Fruit fly (Drosophila melanogaster) whole organism, larva: ENCODE measurements around the gene CG12106.

Source experiments
- noc ChIP-seq: fragments of 200-800 bp; sonication (Bioruptor generic); optimal IDR thresholded peaks from 3 replicates; lab custom pipeline; 2019; ENCODE audit warnings: missing biosample characterization, mild to moderate bottlenecking, missing genetic modification characterization, moderate library complexity

CG12106 gene

DNA sequence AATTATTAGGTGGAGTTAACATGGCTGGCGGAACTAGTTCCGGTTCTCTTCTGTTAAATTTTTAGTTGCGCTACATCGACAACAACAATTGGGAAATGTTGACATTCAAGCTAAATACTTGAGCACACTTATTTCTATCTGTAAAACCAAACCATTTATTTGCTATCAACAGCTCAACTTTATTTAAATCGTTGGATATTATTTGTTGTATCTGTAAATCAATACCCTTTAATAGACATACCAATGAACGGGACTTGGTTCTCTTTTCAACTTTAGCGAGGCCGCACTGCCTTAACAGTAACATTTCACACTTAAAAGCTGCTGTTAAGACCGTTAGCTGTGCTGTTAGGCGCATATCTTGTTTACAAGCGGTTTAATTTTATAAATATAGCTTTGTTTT lies at the start of gene CG12106:
Gene CG12106, plus strand, starts transcription at position 295 of the 400 bp plus-strand sequence.
- TF ChIP-seq noc (tag; lab: Kevin White, UChicago) = peak; percentile 30

DNA sequence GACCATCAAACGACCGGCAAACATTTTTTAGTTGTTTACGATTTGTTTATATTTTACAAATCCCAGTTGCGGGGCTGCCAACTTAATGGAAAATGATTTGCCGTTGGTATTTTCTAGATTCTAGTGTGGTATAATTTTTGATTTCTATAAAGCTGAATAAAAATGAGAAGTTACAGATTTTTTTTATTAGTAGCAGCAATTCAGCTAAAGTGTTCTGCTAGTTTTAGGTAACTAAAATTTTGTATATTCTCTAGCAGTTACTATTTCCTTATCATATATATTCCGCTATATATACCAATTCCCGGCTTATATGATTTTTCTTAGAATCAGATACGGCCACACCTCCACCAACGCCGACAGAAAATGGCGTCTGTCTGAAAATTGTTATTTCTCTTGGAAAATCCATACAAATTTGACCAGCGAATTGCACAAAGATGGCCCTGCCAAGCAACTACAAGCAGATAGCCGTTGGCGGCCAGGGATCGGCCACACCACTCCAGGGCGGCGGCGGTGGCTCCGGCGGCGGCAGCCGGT lies 44.6 kb upstream of the CG12106 start, which contains the start of the genes fh and Bap111:
Gene fh, minus strand, starts transcription at position 83 of the 534 bp plus-strand sequence.
Gene Bap111, plus strand, starts transcription at position 321 of the 534 bp plus-strand sequence.
- TF ChIP-seq noc (tag; lab: Kevin White, UChicago) = no peak

DNA sequence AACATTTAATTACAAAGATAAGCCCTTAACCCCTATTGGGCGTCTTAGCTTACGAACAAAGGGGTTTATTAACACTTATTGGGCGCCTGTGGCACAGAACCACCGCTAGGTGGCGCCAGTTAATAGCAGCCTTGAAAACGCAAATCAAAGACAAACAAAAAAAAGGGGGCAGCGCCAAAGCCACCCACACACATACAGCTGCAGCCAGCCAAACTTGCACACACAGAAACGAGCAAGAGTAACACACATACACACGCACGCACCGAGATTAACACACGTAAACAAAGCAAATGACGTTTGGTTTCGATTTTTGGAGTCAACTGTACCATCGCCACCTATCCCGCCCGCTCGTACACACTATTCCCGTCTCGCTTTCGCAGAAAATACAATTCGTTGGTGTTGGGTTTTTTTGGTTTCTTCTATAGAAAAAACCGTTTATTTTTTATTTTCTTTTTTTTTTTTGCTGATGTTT lies 41.5 kb upstream of the CG12106 start:
- TF ChIP-seq noc (tag; lab: Kevin White, UChicago) = peak; percentile 51

dm6 chrX:9155134-9155533 lies 38.6 kb upstream of the CG12106 start:
- TF ChIP-seq noc (tag; lab: Kevin White, UChicago) = peak; percentile 26

DNA sequence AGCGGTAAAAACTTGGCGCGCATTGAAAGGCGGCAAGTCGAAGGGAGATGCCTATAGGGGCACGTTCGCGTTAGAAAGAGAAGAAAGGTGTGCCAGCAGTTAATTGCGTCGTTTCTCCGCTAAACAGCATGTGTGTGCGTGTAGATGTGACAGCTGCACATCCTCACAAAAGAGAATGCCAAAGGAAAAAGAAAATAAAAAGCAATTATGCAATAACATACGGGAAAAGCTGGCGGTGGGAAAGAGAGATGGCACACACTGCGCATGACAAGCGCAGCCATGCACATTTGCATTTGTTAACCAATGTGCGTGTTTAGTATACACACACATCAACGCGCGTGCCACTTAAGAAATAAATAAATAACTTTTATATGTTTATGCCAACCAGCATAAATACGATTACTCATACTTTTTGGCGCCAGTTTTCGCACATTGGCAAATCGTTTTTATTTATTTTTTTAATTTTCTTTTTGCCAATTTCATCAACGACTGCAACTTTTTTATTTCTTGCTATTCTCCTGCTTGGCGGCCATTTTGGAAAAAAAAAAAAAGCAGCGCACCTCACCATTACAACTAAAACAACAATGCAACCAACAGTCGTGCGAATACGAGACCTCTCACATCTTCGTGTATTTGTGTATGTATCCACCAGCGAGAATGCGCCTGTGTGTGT lies 37.8 kb upstream of the CG12106 start:
- no peak for TF ChIP-seq noc (tag; lab: Kevin White, UChicago)

DNA sequence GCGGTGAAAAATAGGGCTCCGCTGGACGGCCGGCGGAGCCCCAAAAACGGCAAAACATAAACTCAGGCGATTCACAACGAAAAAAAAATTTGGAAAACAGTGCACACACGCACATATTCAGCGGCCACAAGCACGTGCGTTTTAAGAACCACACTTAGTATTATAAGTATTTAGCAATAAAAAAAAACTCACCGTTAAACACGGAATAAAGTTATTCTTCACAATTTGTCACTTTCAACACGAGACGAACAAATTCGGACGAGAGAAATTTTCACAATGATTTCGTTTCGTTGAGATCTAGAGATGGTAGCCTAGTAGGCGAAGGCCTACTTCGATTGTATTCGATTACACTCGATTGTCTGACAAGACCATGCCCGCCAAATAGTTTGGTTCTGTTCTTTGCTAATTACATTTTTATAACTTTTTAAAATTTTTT lies 37.3 kb upstream of the CG12106 start, which contains the start of gene His3.3B:
Gene His3.3B, minus strand, starts transcription at position 282 of the 436 bp plus-strand sequence.
- TF ChIP-seq noc (tag; lab: Kevin White, UChicago) = peak; percentile 71

DNA sequence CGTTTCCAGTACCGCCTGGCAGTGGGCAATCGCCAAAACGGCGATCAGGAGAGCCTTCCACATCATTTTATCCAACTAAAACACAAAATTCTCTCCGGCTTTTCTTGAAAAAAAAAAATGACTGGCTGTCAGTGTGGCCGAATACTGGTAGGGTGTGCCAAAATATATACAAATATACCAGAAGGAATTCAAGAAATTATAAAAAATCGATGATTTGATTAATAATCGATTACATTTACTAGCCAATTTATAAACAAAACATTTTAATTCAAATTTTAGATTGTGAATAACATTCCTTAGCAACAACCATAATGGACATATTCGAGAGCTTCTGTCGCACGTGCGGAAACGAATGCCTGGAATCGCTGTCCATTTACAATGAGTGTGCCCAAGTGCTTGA lies 35.3 kb upstream of the CG12106 start, which contains the start of the genes Ost48 and Dlip1:
Gene Ost48, minus strand, starts transcription at position 150 of the 400 bp plus-strand sequence.
Gene Dlip1, plus strand, starts transcription at position 257 of the 400 bp plus-strand sequence.
- TF ChIP-seq noc (tag; lab: Kevin White, UChicago) = no peak

DNA sequence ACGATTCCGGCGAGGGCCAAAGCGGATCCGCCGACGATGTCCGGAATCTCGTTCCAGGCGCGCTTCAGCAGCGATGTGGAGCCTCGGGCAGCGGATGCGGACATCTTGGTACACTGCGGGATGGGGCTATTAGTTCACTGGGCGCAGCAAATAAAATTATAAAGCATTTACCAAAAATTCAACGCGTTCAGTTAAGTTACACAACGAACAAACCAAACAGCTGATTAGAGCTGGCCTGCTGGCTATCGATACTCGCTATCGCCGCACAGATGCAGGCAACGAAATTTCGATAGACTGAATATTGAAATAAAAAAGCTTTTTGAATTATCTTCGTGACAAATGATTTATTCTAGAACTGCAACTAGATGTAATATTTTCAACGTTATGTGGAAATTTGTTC lies 34.0 kb upstream of the CG12106 start, which contains the start of gene NdufA3:
Gene NdufA3, minus strand, starts transcription at position 317 of the 400 bp plus-strand sequence.
- no peak for TF ChIP-seq noc (tag; lab: Kevin White, UChicago)

- no peak for TF ChIP-seq noc (tag; lab: Kevin White, UChicago)
Measured at dm6 chrX:9161912-9162311, 31.8 kb upstream of the CG12106 start, which contains the start of the genes Zpr1 and CG44532. TSS of gene Zpr1 (minus strand) at chrX:9162090. TSS of gene CG44532 (plus strand) at chrX:9162092.

dm6 chrX:9163110-9163509 lies 30.6 kb upstream of the CG12106 start, which contains the start of gene mei-P26:
TSS of gene mei-P26 (plus strand) at chrX:9163255.
- no peak for TF ChIP-seq noc (tag; lab: Kevin White, UChicago)

DNA sequence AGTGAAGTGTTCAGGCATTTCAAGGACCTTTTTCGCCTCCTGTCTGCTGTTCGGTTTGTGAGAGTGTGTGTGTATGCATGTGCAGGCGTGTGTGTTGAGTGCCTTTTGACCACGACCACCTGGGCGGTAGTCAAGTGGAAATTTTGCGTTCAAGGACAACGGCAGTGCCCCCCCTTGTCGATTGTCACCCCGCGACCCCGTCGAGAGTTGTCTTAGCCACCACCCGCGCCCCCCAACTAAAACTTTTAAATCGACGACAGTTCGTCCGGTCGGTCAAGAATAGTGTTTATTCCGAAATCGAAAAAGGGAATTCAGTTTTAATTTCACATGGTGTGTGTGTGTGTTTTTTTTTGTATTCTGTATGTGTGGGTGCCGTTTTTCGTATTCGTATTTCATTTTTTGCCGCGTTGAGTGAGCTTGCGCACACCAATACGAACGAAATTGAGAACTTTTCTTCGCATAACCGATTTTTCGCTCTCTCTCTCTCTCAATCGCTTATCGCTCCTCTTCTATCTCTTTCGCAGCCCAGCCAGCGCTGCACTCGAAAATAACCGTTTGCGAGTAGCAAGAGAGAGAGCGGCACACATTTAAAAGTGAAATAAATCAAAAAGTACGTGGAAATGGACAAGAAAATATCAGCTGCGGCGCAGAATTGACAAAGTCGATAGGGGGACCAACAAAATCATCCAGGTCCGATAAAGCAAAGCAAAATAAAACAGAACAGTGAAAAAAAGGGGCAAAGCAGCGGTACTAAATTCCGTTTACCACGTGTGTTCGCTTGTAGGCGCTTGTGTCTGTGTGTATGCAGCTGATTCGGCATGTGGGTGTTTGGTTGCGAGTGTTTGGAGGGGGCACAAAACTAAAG lies 29.8 kb upstream of the CG12106 start:
- no peak for TF ChIP-seq noc (tag; lab: Kevin White, UChicago)

- TF ChIP-seq noc (tag; lab: Kevin White, UChicago) = no peak
Measured at dm6 chrX:9164510-9165506, 28.9 kb upstream of the CG12106 start.

- no peak for TF ChIP-seq noc (tag; lab: Kevin White, UChicago)
Measured at dm6 chrX:9168273-9168672, 25.4 kb upstream of the CG12106 start.

DNA sequence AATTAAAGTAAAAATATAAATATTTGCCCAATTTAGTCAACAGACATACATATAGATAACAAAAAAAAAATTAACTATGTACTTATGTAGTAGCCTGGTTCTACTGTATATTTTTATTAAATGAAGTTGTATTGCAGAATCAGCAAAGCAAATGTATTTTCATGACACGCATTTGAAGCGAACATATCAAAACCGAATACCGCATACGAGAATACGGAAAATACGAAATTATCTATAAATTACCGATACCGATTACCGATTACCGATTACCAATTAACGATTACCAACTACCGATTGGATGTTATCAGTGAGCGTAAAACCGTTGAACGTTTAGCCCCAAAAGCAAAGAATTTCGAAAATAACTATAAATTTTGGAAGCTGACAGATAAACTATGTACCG lies 6.3 kb upstream of the CG12106 start:
- TF ChIP-seq noc (tag; lab: Kevin White, UChicago) = no peak
